Worm (Caenorhabditis elegans) whole organism, L4 larva: Measurements from ENCODE around the gene nra-4.

Source experiments
- F49E8.2 ChIP-seq: sonication (generic microtip); optimal IDR thresholded peaks from 2 replicates; lab custom pipeline; 2016; ENCODE audit warnings: missing compliant biosample characterization, mild to moderate bottlenecking, missing genetic modification characterization, borderline replicate concordance
- daf-19 ChIP-seq: fragments of 200-800 bp; sonication (Bioruptor generic); conservative IDR thresholded peaks from 2 replicates; pipeline ENCODE4 v1.3.6; 2022; ENCODE audit warnings: missing genetic modification characterization, missing compliant biosample characterization

- TF ChIP-seq F49E8.2 (tag; lab: Kevin White, UChicago): no peak
- no peak for TF ChIP-seq daf-19 (GFP tag; lab: Robert Waterston, UW)
Observed at ce11 chrV:1053385-1053784, 5.0 kb upstream of the nra-4 start.
